Worm (Caenorhabditis elegans) whole organism, L3 larva: ENCODE measurements around the gene hmg-4.

Experiments
- pqm-1 ChIP-seq: fragments of 150-350 bp; optimal IDR thresholded peaks from 2 replicates; lab custom pipeline; 2017; ENCODE audit warnings: missing biosample characterization, missing genetic modification characterization, inconsistent platforms
- sea-2 ChIP-seq: fragments of 150-350 bp; sonication (generic microtip); optimal IDR thresholded peaks from 4 replicates; lab custom pipeline; 2014; ENCODE audit warnings: missing biosample characterization, missing genetic modification reagents, missing genetic modification characterization
- tbx-2 ChIP-seq: sonication (generic microtip); optimal IDR thresholded peaks from 2 replicates; lab custom pipeline; 2016; ENCODE audit warnings: mild to moderate bottlenecking, missing genetic modification characterization, missing compliant biosample characterization
- unc-62 ChIP-seq: fragments of 150-350 bp; sonication (generic microtip); optimal IDR thresholded peaks from 4 replicates; lab custom pipeline; 2014; ENCODE audit warnings: missing biosample characterization, missing genetic modification reagents, missing genetic modification characterization
- zag-1 ChIP-seq: fragments of 150-350 bp; optimal IDR thresholded peaks from 2 replicates; lab custom pipeline; 2014; ENCODE audit warnings: missing biosample characterization, missing genetic modification characterization
- ztf-4 ChIP-seq: fragments of 150-350 bp; optimal IDR thresholded peaks from 2 replicates; lab custom pipeline; 2014; ENCODE audit warnings: missing biosample characterization, missing genetic modification characterization

ce11 chrIII:7339138-7339537 lies 42.3 kb downstream of the hmg-4 start:
- TF ChIP-seq sea-2 (GFP tag; lab: Kevin White, UChicago) (no peak), pqm-1 (no peak), unc-62 (no peak), zag-1 (no peak), tbx-2 (tag; lab: Kevin White, UChicago) (no peak), ztf-4 (no peak)
